Fruit fly (Drosophila melanogaster): ENCODE results near the gene CG4645.

Gene CG4645

dm6 chrX:12909577-12910426 is at the start of gene CG4645, which contains the start of gene Brms1:
CG4645 (plus strand) TSS chrX:12909953.
Brms1 (minus strand) TSS chrX:12909622.
- no peak for TF ChIP-seq usp (GFP tag; optimal IDR thresholded peaks at IDR 0.05)
- no peak for TF ChIP-seq EcR (GFP tag; optimal IDR thresholded peaks at IDR 0.05)
- TF ChIP-seq Dll (optimal IDR thresholded peaks at IDR 0.05): no peak
- TF ChIP-seq pan (optimal IDR thresholded peaks at IDR 0.05): no peak
- no peak for TF ChIP-seq psq (optimal IDR thresholded peaks at IDR 0.05)
- TF ChIP-seq CG8478 (optimal IDR thresholded peaks at IDR 0.05): no peak

dm6 chrX:12868605-12869004 is 41.1 kb upstream of the CG4645 start:
- no peak for TF ChIP-seq Dll (optimal IDR thresholded peaks at IDR 0.05)
- TF ChIP-seq usp (GFP tag; optimal IDR thresholded peaks at IDR 0.05): no peak
- TF ChIP-seq CG8478 (optimal IDR thresholded peaks at IDR 0.05): no peak
- no peak for TF ChIP-seq psq (optimal IDR thresholded peaks at IDR 0.05)
- TF ChIP-seq EcR (GFP tag; optimal IDR thresholded peaks at IDR 0.05): no peak
- TF ChIP-seq pan (optimal IDR thresholded peaks at IDR 0.05): no peak

- no peak for TF ChIP-seq Dll (optimal IDR thresholded peaks at IDR 0.05)
- no peak for TF ChIP-seq usp (GFP tag; optimal IDR thresholded peaks at IDR 0.05)
- no peak for TF ChIP-seq CG8478 (optimal IDR thresholded peaks at IDR 0.05)
- TF ChIP-seq psq (optimal IDR thresholded peaks at IDR 0.05): no peak
- TF ChIP-seq EcR (GFP tag; optimal IDR thresholded peaks at IDR 0.05): no peak
- no peak for TF ChIP-seq pan (optimal IDR thresholded peaks at IDR 0.05)
Observed at dm6 chrX:12869850-12870249, 39.9 kb upstream of the CG4645 start.

dm6 chrX:12886543-12886942 is 23.2 kb upstream of the CG4645 start:
- no peak for TF ChIP-seq psq (optimal IDR thresholded peaks at IDR 0.05)
- no peak for TF ChIP-seq pan (optimal IDR thresholded peaks at IDR 0.05)
- TF ChIP-seq Dll (optimal IDR thresholded peaks at IDR 0.05): no peak
- no peak for TF ChIP-seq EcR (GFP tag; optimal IDR thresholded peaks at IDR 0.05)
- TF ChIP-seq CG8478 (optimal IDR thresholded peaks at IDR 0.05): no peak
- TF ChIP-seq usp (GFP tag; optimal IDR thresholded peaks at IDR 0.05): no peak

- TF ChIP-seq CG8478 (optimal IDR thresholded peaks at IDR 0.05) (no peak), Dll (optimal IDR thresholded peaks at IDR 0.05) (no peak), usp (GFP tag; optimal IDR thresholded peaks at IDR 0.05) (no peak), psq (optimal IDR thresholded peaks at IDR 0.05) (no peak), EcR (GFP tag; optimal IDR thresholded peaks at IDR 0.05) (no peak), pan (optimal IDR thresholded peaks at IDR 0.05) (no peak)
Observed at dm6 chrX:12887549-12887948, 22.2 kb upstream of the CG4645 start.

dm6 chrX:12889075-12889474 is 20.7 kb upstream of the CG4645 start:
- TF ChIP-seq psq (optimal IDR thresholded peaks at IDR 0.05): no peak
- TF ChIP-seq pan (optimal IDR thresholded peaks at IDR 0.05): no peak
- TF ChIP-seq CG8478 (optimal IDR thresholded peaks at IDR 0.05): no peak
- TF ChIP-seq Dll (optimal IDR thresholded peaks at IDR 0.05): no peak
- TF ChIP-seq EcR (GFP tag; optimal IDR thresholded peaks at IDR 0.05): no peak
- TF ChIP-seq usp (GFP tag; optimal IDR thresholded peaks at IDR 0.05): no peak

dm6 chrX:12890166-12890825 is 19.5 kb upstream of the CG4645 start:
- TF ChIP-seq usp (GFP tag; optimal IDR thresholded peaks at IDR 0.05): no peak
- no peak for TF ChIP-seq pan (optimal IDR thresholded peaks at IDR 0.05)
- TF ChIP-seq CG8478 (optimal IDR thresholded peaks at IDR 0.05): no peak
- TF ChIP-seq psq (optimal IDR thresholded peaks at IDR 0.05): no peak
- TF ChIP-seq Dll (optimal IDR thresholded peaks at IDR 0.05): no peak

- TF ChIP-seq Dll (optimal IDR thresholded peaks at IDR 0.05) (no peak), usp (GFP tag; optimal IDR thresholded peaks at IDR 0.05) (no peak), psq (optimal IDR thresholded peaks at IDR 0.05) (no peak), EcR (GFP tag; optimal IDR thresholded peaks at IDR 0.05) (no peak), CG8478 (optimal IDR thresholded peaks at IDR 0.05) (no peak), pan (optimal IDR thresholded peaks at IDR 0.05) (no peak)
Observed at dm6 chrX:12890826-12891175, 19.0 kb upstream of the CG4645 start.

- TF ChIP-seq usp (GFP tag; optimal IDR thresholded peaks at IDR 0.05): no peak
- TF ChIP-seq pan (optimal IDR thresholded peaks at IDR 0.05): no peak
- no peak for TF ChIP-seq psq (optimal IDR thresholded peaks at IDR 0.05)
- TF ChIP-seq Dll (optimal IDR thresholded peaks at IDR 0.05): no peak
- TF ChIP-seq EcR (GFP tag; optimal IDR thresholded peaks at IDR 0.05): no peak
- TF ChIP-seq CG8478 (optimal IDR thresholded peaks at IDR 0.05): no peak
Observed at dm6 chrX:12891322-12892159, 18.2 kb upstream of the CG4645 start.

- TF ChIP-seq EcR (GFP tag; optimal IDR thresholded peaks at IDR 0.05) (no peak), psq (optimal IDR thresholded peaks at IDR 0.05) (no peak), pan (optimal IDR thresholded peaks at IDR 0.05) (no peak), usp (GFP tag; optimal IDR thresholded peaks at IDR 0.05) (no peak), CG8478 (optimal IDR thresholded peaks at IDR 0.05) (no peak), Dll (optimal IDR thresholded peaks at IDR 0.05) (no peak)
Observed at dm6 chrX:12893969-12894368, 15.8 kb upstream of the CG4645 start.

- TF ChIP-seq CG8478 (optimal IDR thresholded peaks at IDR 0.05) (no peak), Dll (optimal IDR thresholded peaks at IDR 0.05) (no peak), usp (GFP tag; optimal IDR thresholded peaks at IDR 0.05) (no peak), EcR (GFP tag; optimal IDR thresholded peaks at IDR 0.05) (no peak), psq (optimal IDR thresholded peaks at IDR 0.05) (no peak), pan (optimal IDR thresholded peaks at IDR 0.05) (no peak)
Observed at dm6 chrX:12895114-12895723, 14.5 kb upstream of the CG4645 start.
